Worm (Caenorhabditis elegans): Measurements from ENCODE around the gene cpna-3.

cpna-3 gene

DNA sequence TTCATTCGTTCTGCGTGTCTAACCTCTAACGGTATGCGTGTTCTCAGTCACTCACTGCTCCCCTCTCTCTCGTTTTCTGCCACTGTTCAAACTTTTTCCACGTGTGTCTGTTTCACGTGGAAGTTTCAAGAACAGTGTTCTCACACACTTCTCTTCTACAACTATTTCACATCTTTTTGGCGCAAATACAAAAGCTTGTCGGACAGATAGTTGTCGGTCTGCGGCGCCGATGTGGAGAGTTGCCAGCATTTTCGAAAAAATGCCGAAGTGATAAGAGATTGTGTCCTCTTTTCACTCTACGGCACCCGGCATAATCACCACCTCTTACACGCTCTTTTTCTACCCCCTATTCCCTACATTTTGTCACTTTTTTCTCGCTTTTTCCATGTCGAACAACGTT lies 21.7 kb downstream of the cpna-3 start:
- TF ChIP-seq fos-1 (tag; optimal IDR thresholded peaks at IDR 0.05) (peak; percentile 16), ama-1 (optimal IDR thresholded peaks at IDR 0.05) (no peak), blmp-1 (tag; optimal IDR thresholded peaks at IDR 0.05; ENCODE audit: insufficient read depth) (no peak), skn-1 (tag; optimal IDR thresholded peaks at IDR 0.05) (no peak), mbf-1 (tag; optimal IDR thresholded peaks at IDR 0.05) (no peak), lin-39 (tag; optimal IDR thresholded peaks at IDR 0.05) (no peak), F13H6.1 (tag; optimal IDR thresholded peaks at IDR 0.05) (peak; percentile 53), crh-2 (tag; optimal IDR thresholded peaks at IDR 0.05) (peak; percentile 12), nhr-25 (tag; optimal IDR thresholded peaks at IDR 0.05) (no peak), sem-4 (tag; optimal IDR thresholded peaks at IDR 0.05) (no peak), zag-1 (tag; optimal IDR thresholded peaks at IDR 0.05) (no peak), nhr-6 (tag; optimal IDR thresholded peaks at IDR 0.05) (no peak)

DNA sequence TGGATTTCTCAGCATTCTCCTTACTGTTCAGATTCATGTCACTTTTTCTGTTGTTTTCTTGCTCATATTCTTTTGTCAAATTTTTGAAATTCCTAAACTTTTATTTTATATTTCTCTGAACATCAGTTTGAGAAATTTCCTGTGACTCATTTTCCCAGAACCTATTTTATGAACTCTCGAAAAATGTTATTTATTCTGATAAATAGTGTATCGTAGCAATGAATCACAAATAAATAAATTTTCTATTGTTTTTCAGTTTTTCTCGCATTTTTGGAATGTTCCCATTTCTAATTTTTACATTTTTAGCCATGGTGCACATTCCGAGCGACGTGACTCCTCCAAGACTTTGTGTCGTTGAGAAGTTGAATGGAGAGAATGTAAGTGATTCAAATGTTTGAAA lies 22.1 kb downstream of the cpna-3 start, which contains the start of gene nrfl-1:
Gene nrfl-1, plus strand, starts transcription at position 301 of the 400 bp plus-strand sequence.
- TF ChIP-seq zag-1 (tag; optimal IDR thresholded peaks at IDR 0.05), result no peak
- TF ChIP-seq nhr-6 (tag; optimal IDR thresholded peaks at IDR 0.05), result no peak
- TF ChIP-seq mab-5 (tag; optimal IDR thresholded peaks at IDR 0.05), result no peak
- TF ChIP-seq mbf-1 (tag; optimal IDR thresholded peaks at IDR 0.05), result no peak
- no peak for TF ChIP-seq nhr-11 (tag; optimal IDR thresholded peaks at IDR 0.05)

DNA sequence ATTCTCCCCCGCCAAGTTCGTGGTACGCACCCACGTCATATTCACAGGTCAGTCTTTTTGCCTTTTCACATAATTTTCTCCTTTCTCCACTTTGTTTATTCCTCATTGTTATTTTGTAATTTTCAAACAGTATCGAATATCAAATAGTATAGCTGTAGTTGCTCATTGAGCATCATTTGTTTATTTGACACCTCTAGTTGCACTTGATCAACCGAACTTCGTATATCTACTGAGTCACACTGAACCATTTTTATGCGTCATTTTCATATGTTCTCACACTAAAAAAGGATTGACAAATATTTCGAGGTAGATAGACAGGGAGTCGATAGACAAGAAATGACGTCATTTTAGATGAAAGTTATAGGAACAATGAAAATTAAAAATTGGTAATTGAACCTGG lies 23.6 kb downstream of the cpna-3 start:
- no peak for TF ChIP-seq nhr-21 (tag; optimal IDR thresholded peaks at IDR 0.05)
- no peak for TF ChIP-seq unc-39 (tag; optimal IDR thresholded peaks at IDR 0.05)
- no peak for TF ChIP-seq C34F6.9 (tag; optimal IDR thresholded peaks at IDR 0.05)
- no peak for TF ChIP-seq unc-55 (GFP tag; optimal IDR thresholded peaks at IDR 0.05)
- no peak for TF ChIP-seq blmp-1 (tag; optimal IDR thresholded peaks at IDR 0.05; ENCODE audit: insufficient read depth)
- no peak for TF ChIP-seq lin-13 (GFP tag; optimal IDR thresholded peaks at IDR 0.05)
- no peak for TF ChIP-seq F13H6.1 (tag; optimal IDR thresholded peaks at IDR 0.05)
- no peak for TF ChIP-seq dmd-4 (tag; optimal IDR thresholded peaks at IDR 0.05)
- no peak for TF ChIP-seq alr-1 (tag; optimal IDR thresholded peaks at IDR 0.05)

DNA sequence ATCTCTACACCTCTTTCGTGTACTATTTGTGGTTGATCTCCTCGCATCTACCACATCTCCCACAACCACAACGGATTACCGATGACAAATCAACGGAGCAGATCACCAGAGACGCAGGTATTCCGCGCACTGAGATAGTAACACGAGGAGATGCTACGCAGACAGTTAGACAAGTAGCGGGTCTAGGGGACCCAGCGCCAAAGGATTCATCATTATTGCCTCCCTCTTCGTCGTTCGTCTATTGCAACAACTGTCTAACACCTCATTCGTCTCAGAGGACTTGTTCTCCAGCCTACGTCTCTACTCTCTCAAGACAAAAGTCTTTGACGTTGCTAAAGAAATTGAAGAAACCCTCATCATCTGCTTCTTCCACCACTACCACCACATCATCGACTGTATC lies 24.9 kb downstream of the cpna-3 start:
- TF ChIP-seq ama-1 (optimal IDR thresholded peaks at IDR 0.05), result no peak
- TF ChIP-seq sma-3 (GFP tag; optimal IDR thresholded peaks at IDR 0.05), result peak; percentile 71
- peak; percentile 66 to 79 for TF ChIP-seq mdl-1 (tag; optimal IDR thresholded peaks at IDR 0.05)
- TF ChIP-seq fos-1 (tag; optimal IDR thresholded peaks at IDR 0.05), result peak; percentile 69
- TF ChIP-seq nhr-25 (tag; optimal IDR thresholded peaks at IDR 0.05), result peak; percentile 49
- peak; percentile 56 for TF ChIP-seq sma-9 (GFP tag; optimal IDR thresholded peaks at IDR 0.05)
- no peak for TF ChIP-seq sma-9 (tag; optimal IDR thresholded peaks at IDR 0.05)
- peak; percentile 58 for TF ChIP-seq F13H6.1 (tag; optimal IDR thresholded peaks at IDR 0.05)
- TF ChIP-seq ztf-11 (tag; optimal IDR thresholded peaks at IDR 0.05), result no peak
- TF ChIP-seq nhr-129 (tag; optimal IDR thresholded peaks at IDR 0.05), result peak; percentile 77
- peak; percentile 48 for TF ChIP-seq blmp-1 (tag; optimal IDR thresholded peaks at IDR 0.05; ENCODE audit: insufficient read depth)
- TF ChIP-seq nhr-237 (tag; optimal IDR thresholded peaks at IDR 0.05), result no peak
- TF ChIP-seq lsy-2 (tag; optimal IDR thresholded peaks at IDR 0.05), result peak in 1 of 2 experiments; percentile 50
- TF ChIP-seq nhr-21 (tag; optimal IDR thresholded peaks at IDR 0.05), result peak; percentile 67
- no peak for TF ChIP-seq snpc-4 (tag; optimal IDR thresholded peaks at IDR 0.05)
- peak; percentile 64 for TF ChIP-seq C34F6.9 (tag; optimal IDR thresholded peaks at IDR 0.05)
- no peak for TF ChIP-seq elt-3 (tag; optimal IDR thresholded peaks at IDR 0.05)

DNA sequence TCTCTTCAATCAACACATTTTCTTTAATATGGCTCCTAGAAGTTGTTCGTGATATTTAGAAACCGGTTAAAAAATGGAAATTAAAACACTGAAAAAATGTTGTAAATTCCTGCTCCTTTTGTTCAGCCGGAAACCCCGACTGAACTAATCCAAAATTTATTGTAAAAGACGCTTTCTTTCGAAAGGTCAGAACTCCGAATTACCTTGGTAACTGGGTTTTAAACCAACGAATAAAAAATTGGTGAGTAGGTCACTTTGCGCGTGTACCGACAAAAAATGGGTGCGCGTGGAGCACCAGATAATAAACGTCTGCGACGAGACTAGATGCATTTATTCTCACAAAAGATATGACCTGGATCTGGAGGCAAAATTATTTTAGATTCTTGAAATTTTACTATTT lies 34.0 kb downstream of the cpna-3 start:
- TF ChIP-seq ceh-82 (tag; optimal IDR thresholded peaks at IDR 0.05) (no peak), nhr-25 (tag; optimal IDR thresholded peaks at IDR 0.05) (no peak), alr-1 (tag; optimal IDR thresholded peaks at IDR 0.05) (no peak), C34F6.9 (tag; optimal IDR thresholded peaks at IDR 0.05) (no peak), ztf-4 (tag; optimal IDR thresholded peaks at IDR 0.05) (no peak), elt-1 (tag; optimal IDR thresholded peaks at IDR 0.05) (no peak), ceh-16 (tag; optimal IDR thresholded peaks at IDR 0.05) (no peak), aly-2 (tag; optimal IDR thresholded peaks at IDR 0.05) (no peak), mbf-1 (tag; optimal IDR thresholded peaks at IDR 0.05) (no peak), nhr-11 (tag; optimal IDR thresholded peaks at IDR 0.05) (no peak), F13H6.1 (tag; optimal IDR thresholded peaks at IDR 0.05) (no peak), snpc-4 (tag; optimal IDR thresholded peaks at IDR 0.05) (no peak), sma-9 (GFP tag; optimal IDR thresholded peaks at IDR 0.05) (no peak), sma-9 (tag; optimal IDR thresholded peaks at IDR 0.05) (no peak), unc-39 (tag; optimal IDR thresholded peaks at IDR 0.05) (no peak), nhr-21 (tag; optimal IDR thresholded peaks at IDR 0.05) (no peak), peb-1 (tag; optimal IDR thresholded peaks at IDR 0.05) (no peak), nhr-12 (tag; optimal IDR thresholded peaks at IDR 0.05) (no peak), mab-5 (tag; optimal IDR thresholded peaks at IDR 0.05) (no peak), R02D3.7 (tag; optimal IDR thresholded peaks at IDR 0.05) (no peak), fos-1 (tag; optimal IDR thresholded peaks at IDR 0.05) (no peak)

Data from whole organism, L2 larva.